Fruit fly (Drosophila melanogaster) whole organism, embryonic: ENCODE data around the gene CG10602.

Source experiments
- Adf1 ChIP-seq: fragments of 200-800 bp; sonication (Bioruptor generic); IDR thresholded peaks from 2 replicates; pipeline ENCODE4 v1.3.6; 2022; ENCODE audit warnings: missing biosample characterization, missing genetic modification characterization
- B-H1 ChIP-seq: fragments of 200-800 bp; sonication (Bioruptor generic); IDR thresholded peaks from 3 replicates; pipeline ENCODE4 v1.3.6; 2022; ENCODE audit warnings: missing biosample characterization, missing genetic modification characterization
- Blimp-1 ChIP-seq: fragments of 200-800 bp; sonication (Bioruptor generic); optimal IDR thresholded peaks from 3 replicates; lab custom pipeline; 2018; ENCODE audit warnings: missing biosample characterization, missing genetic modification characterization, mild to moderate bottlenecking, moderate library complexity, missing genetic modification reagents
- CG10274 ChIP-seq: fragments of 200-800 bp; sonication (Bioruptor generic); optimal IDR thresholded peaks from 3 replicates; lab custom pipeline; 2017; ENCODE audit warnings: missing biosample characterization, mild to moderate bottlenecking, missing genetic modification characterization
- CG11695 ChIP-seq: fragments of 200-800 bp; sonication (Bioruptor generic); IDR thresholded peaks from 3 replicates; pipeline ENCODE4 v1.3.6; 2022; ENCODE audit warnings: missing biosample characterization, missing genetic modification characterization
- CG11723 ChIP-seq: fragments of 200-800 bp; sonication (Bioruptor generic); optimal IDR thresholded peaks from 2 replicates; lab custom pipeline; 2017; ENCODE audit warnings: missing biosample characterization, mild to moderate bottlenecking, missing genetic modification characterization
- CG13287 ChIP-seq: fragments of 200-800 bp; sonication (Bioruptor generic); IDR thresholded peaks from 2 replicates; pipeline ENCODE4 v1.3.6; 2022; ENCODE audit warnings: missing biosample characterization, missing genetic modification characterization; ENCODE audit not compliant: partially characterized antibody
- CG17361 ChIP-seq: fragments of 200-800 bp; sonication (Bioruptor generic); IDR thresholded peaks from 3 replicates; pipeline ENCODE4 v1.3.6; 2022; ENCODE audit warnings: missing biosample characterization, missing genetic modification characterization
- CG17912 ChIP-seq: fragments of 200-800 bp; sonication (Bioruptor generic); optimal IDR thresholded peaks from 2 replicates; lab custom pipeline; 2018; ENCODE audit warnings: missing biosample characterization, mild to moderate bottlenecking, missing genetic modification characterization
- CG18262 ChIP-seq: fragments of 200-800 bp; optimal IDR thresholded peaks from 3 replicates; lab custom pipeline; 2019; ENCODE audit warnings: missing biosample characterization, mild to moderate bottlenecking, missing genetic modification characterization, moderate library complexity
- CG2129 ChIP-seq: fragments of 200-800 bp; sonication (Bioruptor generic); IDR thresholded peaks from 2 replicates; pipeline ENCODE4 v1.3.6; 2022; ENCODE audit warnings: missing biosample characterization, missing genetic modification characterization; ENCODE audit not compliant: partially characterized antibody
- CG2875 ChIP-seq: fragments of 200-800 bp; sonication (Bioruptor generic); optimal IDR thresholded peaks from 2 replicates; lab custom pipeline; 2017; ENCODE audit warnings: missing biosample characterization, mild to moderate bottlenecking, missing genetic modification characterization, missing genetic modification reagents
- CG31388 ChIP-seq: fragments of 200-800 bp; sonication (Bioruptor generic); optimal IDR thresholded peaks from 2 replicates; lab custom pipeline; 2016; ENCODE audit warnings: missing biosample characterization, missing genetic modification characterization
- CG3163 ChIP-seq: fragments of 200-800 bp; sonication (Bioruptor generic); optimal IDR thresholded peaks from 3 replicates; lab custom pipeline; 2016; ENCODE audit warnings: missing biosample characterization, missing genetic modification characterization
- CG4617 ChIP-seq: fragments of 200-800 bp; sonication (Bioruptor generic); optimal IDR thresholded peaks from 3 replicates; lab custom pipeline; 2016; ENCODE audit warnings: missing biosample characterization, missing genetic modification characterization, borderline replicate concordance
- CG4820 ChIP-seq: fragments of 200-800 bp; sonication (Bioruptor generic); optimal IDR thresholded peaks from 3 replicates; lab custom pipeline; 2016; ENCODE audit warnings: missing biosample characterization, missing genetic modification characterization
- CG6854 ChIP-seq: fragments of 200-800 bp; sonication (Bioruptor generic); optimal IDR thresholded peaks from 3 replicates; lab custom pipeline; 2017; ENCODE audit warnings: missing biosample characterization, mild to moderate bottlenecking, missing genetic modification characterization
- CG7786 ChIP-seq: fragments of 200-800 bp; sonication (Bioruptor generic); optimal IDR thresholded peaks from 2 replicates; lab custom pipeline; 2016; ENCODE audit warnings: missing biosample characterization, missing genetic modification characterization
- CG8388 ChIP-seq: fragments of 200-800 bp; sonication (Bioruptor generic); optimal IDR thresholded peaks from 2 replicates; lab custom pipeline; 2019; ENCODE audit warnings: missing biosample characterization, mild to moderate bottlenecking, missing genetic modification characterization, moderate library complexity
- CoRest ChIP-seq: fragments of 200-800 bp; sonication (Bioruptor generic); optimal IDR thresholded peaks from 3 replicates; lab custom pipeline; 2018; ENCODE audit warnings: missing biosample characterization, mild to moderate bottlenecking, missing genetic modification characterization, moderate library complexity
- Drgx ChIP-seq: fragments of 200-800 bp; sonication (Bioruptor generic); IDR thresholded peaks from 2 replicates; pipeline ENCODE4 v1.3.6; 2022; ENCODE audit warnings: missing biosample characterization, missing genetic modification characterization
- E2f2 ChIP-seq: fragments of 200-800 bp; sonication (Bioruptor generic); IDR thresholded peaks from 2 replicates; pipeline ENCODE4 v1.3.6; 2022; ENCODE audit warnings: missing biosample characterization, missing genetic modification characterization
- Eip74EF ChIP-seq, 2 experiments: fragments of 200-800 bp in 1 of 2; fragments of >200 bp in 1 of 2; sonication (Bioruptor generic) in 1 of 2; optimal IDR thresholded peaks; 2 replicates each; lab custom pipeline; 2017 to 2019; ENCODE audit warnings: missing biosample characterization in 2 of 2, missing genetic modification characterization in 2 of 2, mild to moderate bottlenecking in 1 of 2, moderate library complexity in 1 of 2
- Ets97D ChIP-seq: fragments of 200-800 bp; sonication (Bioruptor generic); optimal IDR thresholded peaks from 3 replicates; lab custom pipeline; 2016; ENCODE audit warnings: missing biosample characterization, missing genetic modification characterization
- Hand ChIP-seq: fragments of 200-800 bp; sonication (Bioruptor generic); optimal IDR thresholded peaks from 2 replicates; lab custom pipeline; 2017; ENCODE audit warnings: mild to moderate bottlenecking, missing biosample characterization, missing genetic modification reagents, missing genetic modification characterization
- Hr78 ChIP-seq, 2 experiments: fragments of 200-800 bp in 1 of 2; fragments of >200 bp in 1 of 2; sonication (Bioruptor generic) in 1 of 2; optimal IDR thresholded peaks; 2 replicates each; lab custom pipeline; 2017 to 2019; ENCODE audit warnings: missing biosample characterization in 2 of 2, missing genetic modification characterization in 2 of 2, mild to moderate bottlenecking in 1 of 2, moderate library complexity in 1 of 2
- Hsf ChIP-seq: fragments of 200-800 bp; sonication (Bioruptor generic); optimal IDR thresholded peaks from 3 replicates; lab custom pipeline; 2016; ENCODE audit warnings: missing biosample characterization, missing genetic modification characterization
- Jarid2 ChIP-seq: fragments of 200-800 bp; sonication (Bioruptor generic); optimal IDR thresholded peaks from 3 replicates; lab custom pipeline; 2017; ENCODE audit warnings: mild to moderate bottlenecking, missing biosample characterization, missing genetic modification reagents, missing genetic modification characterization
- MESR4 ChIP-seq: fragments of 200-800 bp; sonication (Bioruptor generic); optimal IDR thresholded peaks from 2 replicates; lab custom pipeline; 2018; ENCODE audit warnings: missing biosample characterization, mild to moderate bottlenecking, missing genetic modification characterization, moderate library complexity
- Nf-YC ChIP-seq: fragments of 200-800 bp; optimal IDR thresholded peaks from 3 replicates; lab custom pipeline; 2019; ENCODE audit warnings: missing biosample characterization, mild to moderate bottlenecking, missing genetic modification characterization, moderate library complexity
- Poxn ChIP-seq: fragments of 200-800 bp; sonication (Bioruptor generic); IDR thresholded peaks from 2 replicates; pipeline ENCODE4 v1.3.6; 2022; ENCODE audit warnings: missing biosample characterization, missing genetic modification characterization
- Ssrp ChIP-seq: fragments of 200-800 bp; sonication (Bioruptor generic); optimal IDR thresholded peaks from 2 replicates; lab custom pipeline; 2018; ENCODE audit warnings: missing biosample characterization, mild to moderate bottlenecking, missing genetic modification characterization, moderate library complexity
- az2 ChIP-seq: fragments of 200-800 bp; sonication (Bioruptor generic); optimal IDR thresholded peaks from 3 replicates; lab custom pipeline; 2016; ENCODE audit warnings: missing biosample characterization, missing genetic modification characterization
- cwo ChIP-seq: fragments of 200-800 bp; sonication (Bioruptor generic); optimal IDR thresholded peaks from 3 replicates; lab custom pipeline; 2017; ENCODE audit warnings: missing biosample characterization, missing genetic modification characterization, mild to moderate bottlenecking, moderate library complexity, missing genetic modification reagents
- kay ChIP-seq: fragments of 200-800 bp; sonication (Bioruptor generic); optimal IDR thresholded peaks from 2 replicates; lab custom pipeline; 2016; ENCODE audit warnings: missing biosample characterization, missing genetic modification characterization
- ken ChIP-seq: fragments of 200-800 bp; sonication (Bioruptor generic); IDR thresholded peaks from 3 replicates; pipeline ENCODE4 v1.3.6; 2022; ENCODE audit warnings: missing biosample characterization, missing genetic modification characterization
- klu ChIP-seq: fragments of 200-800 bp; sonication (Bioruptor generic); IDR thresholded peaks from 2 replicates; pipeline ENCODE4 v1.3.6; 2022; ENCODE audit warnings: missing biosample characterization, missing genetic modification characterization
- mld ChIP-seq: fragments of 200-800 bp; sonication (Bioruptor generic); IDR thresholded peaks from 3 replicates; pipeline ENCODE4 v1.3.6; 2022; ENCODE audit warnings: missing biosample characterization, missing genetic modification characterization; ENCODE audit not compliant: partially characterized antibody
- odd ChIP-seq: fragments of 200-800 bp; sonication (Bioruptor generic); optimal IDR thresholded peaks from 2 replicates; lab custom pipeline; 2017; ENCODE audit warnings: missing biosample characterization, mild to moderate bottlenecking, missing genetic modification characterization
- otp ChIP-seq: fragments of 200-800 bp; sonication (Bioruptor generic); IDR thresholded peaks from 3 replicates; pipeline ENCODE4, ENCODE4 v1.3.6; 2022; ENCODE audit warnings: missing biosample characterization, missing genetic modification characterization
- pho ChIP-seq: fragments of 200-800 bp; sonication (Bioruptor generic); optimal IDR thresholded peaks from 2 replicates; lab custom pipeline; 2016; ENCODE audit warnings: missing biosample characterization, missing genetic modification characterization
- pnt ChIP-seq: fragments of 200-800 bp; sonication (Bioruptor generic); optimal IDR thresholded peaks from 3 replicates; lab custom pipeline; 2016; ENCODE audit warnings: missing biosample characterization, missing genetic modification characterization
- row ChIP-seq: fragments of 200-800 bp; sonication (Bioruptor generic); IDR thresholded peaks from 3 replicates; pipeline ENCODE4 v1.3.6; 2022; ENCODE audit warnings: missing biosample characterization, missing genetic modification characterization
- salm ChIP-seq: fragments of 200-800 bp; sonication (Bioruptor generic); optimal IDR thresholded peaks from 2 replicates; lab custom pipeline; 2018; ENCODE audit warnings: missing biosample characterization, mild to moderate bottlenecking, missing genetic modification characterization
- sens ChIP-seq: fragments of 200-800 bp; sonication (Bioruptor generic); peaks from one replicate; lab custom pipeline; 2016; ENCODE audit warnings: missing biosample characterization, missing genetic modification characterization
- shn ChIP-seq: fragments of 200-800 bp; sonication (Bioruptor generic); optimal IDR thresholded peaks from 3 replicates; lab custom pipeline; 2016; ENCODE audit warnings: missing biosample characterization, missing genetic modification characterization
- sima ChIP-seq: fragments of 200-800 bp; sonication (Bioruptor generic); optimal IDR thresholded peaks from 2 replicates; lab custom pipeline; 2016; ENCODE audit warnings: missing biosample characterization, missing genetic modification characterization
- so ChIP-seq: fragments of 200-800 bp; sonication (Bioruptor generic); IDR thresholded peaks from 3 replicates; pipeline ENCODE4 v1.3.6; 2022; ENCODE audit warnings: missing biosample characterization, missing genetic modification characterization
- vnd ChIP-seq: fragments of 200-800 bp; sonication (Bioruptor generic); IDR thresholded peaks from 3 replicates; pipeline ENCODE4 v1.3.6; 2022; ENCODE audit warnings: missing biosample characterization, missing genetic modification characterization; ENCODE audit not compliant: partially characterized antibody

CG10602 gene

dm6 chr2L:18896818-18897578 lies 38.0 kb upstream of the CG10602 start (continued):
- TF ChIP-seq B-H1 (GFP tag; lab: Robert Waterston, UW) = no peak
- TF ChIP-seq Ssrp = peak; percentile 20
- TF ChIP-seq CG17361 (GFP tag; lab: Robert Waterston, UW) = peak; percentile 74; the same call in 2 of the 3 replicates
- no peak for TF ChIP-seq CG6854 (GFP tag; lab: Kevin White, UChicago)
- no peak for TF ChIP-seq E2f2 (GFP tag; lab: Robert Waterston, UW)
- TF ChIP-seq CG17912 = no peak
- TF ChIP-seq Hr78 (GFP tag; optimal IDR thresholded peaks at IDR 0.05; lab: Kevin White, UChicago) = no peak
- TF ChIP-seq CG31388 (GFP tag; lab: Kevin White, UChicago) = no peak
- no peak for TF ChIP-seq Drgx (GFP tag; lab: Robert Waterston, UW)
- no peak for TF ChIP-seq salm (tag; lab: Kevin White, UChicago)
- TF ChIP-seq otp (GFP tag; lab: Robert Waterston, UW) = no peak
- TF ChIP-seq so (GFP tag; lab: Robert Waterston, UW) = no peak
- TF ChIP-seq CG4820 (GFP tag; lab: Kevin White, UChicago) = no peak
- TF ChIP-seq CG2129 (GFP tag; lab: Robert Waterston, UW) = no peak
- TF ChIP-seq Nf-YC = no peak
- TF ChIP-seq CG10274 (GFP tag; lab: Kevin White, UChicago) = no peak
- no peak for TF ChIP-seq pho
- TF ChIP-seq CG18262 (tag; lab: Kevin White, UChicago) = peak; percentile 69
- TF ChIP-seq Ets97D = no peak
- TF ChIP-seq pnt (GFP tag; lab: Kevin White, UChicago) = no peak
- no peak for TF ChIP-seq klu (GFP tag; lab: Robert Waterston, UW)
- TF ChIP-seq kay (GFP tag; lab: Kevin White, UChicago) = no peak
- no peak for TF ChIP-seq shn (GFP tag; lab: Kevin White, UChicago)
- TF ChIP-seq CG2875 (GFP tag; lab: Kevin White, UChicago) = no peak
- TF ChIP-seq mld (GFP tag; lab: Robert Waterston, UW) = no peak
- TF ChIP-seq Hand (GFP tag; lab: Kevin White, UChicago) = no peak
- TF ChIP-seq odd (GFP tag; lab: Kevin White, UChicago) = no peak
- TF ChIP-seq Blimp-1 (GFP tag; lab: Kevin White, UChicago) = peak; percentile 35
- TF ChIP-seq CG11695 (GFP tag; lab: Robert Waterston, UW) = no peak
- no peak for TF ChIP-seq vnd (GFP tag; lab: Robert Waterston, UW)
- no peak for TF ChIP-seq MESR4 (GFP tag; lab: Kevin White, UChicago)
- TF ChIP-seq CG8388 = peak; percentile 14
- no peak for TF ChIP-seq sima (GFP tag; lab: Kevin White, UChicago)
- no peak for TF ChIP-seq CG11723
- no peak for TF ChIP-seq CG13287
- no peak for TF ChIP-seq ken (GFP tag; lab: Robert Waterston, UW)
- TF ChIP-seq sens (GFP tag; lab: Kevin White, UChicago) = peak; percentile 31
- TF ChIP-seq az2 (GFP tag; lab: Kevin White, UChicago) = peak; percentile 12
- no peak for TF ChIP-seq Adf1
- TF ChIP-seq CoRest (tag; lab: Kevin White, UChicago) = peak; percentile 39
- TF ChIP-seq CG7786 (GFP tag; lab: Kevin White, UChicago) = no peak
- no peak for TF ChIP-seq CG3163 (GFP tag; lab: Kevin White, UChicago)
- TF ChIP-seq Eip74EF (GFP tag; optimal IDR thresholded peaks at IDR 0.05; lab: Kevin White, UChicago) = no peak
- no peak for TF ChIP-seq Poxn (GFP tag; lab: Robert Waterston, UW)
- TF ChIP-seq Hsf (GFP tag; lab: Kevin White, UChicago) = no peak
- TF ChIP-seq row (GFP tag; lab: Robert Waterston, UW) = 0 out of 3 replicates have a peak, but pooled peaks have one; percentile 23
- no peak for TF ChIP-seq cwo
- TF ChIP-seq CG4617 (GFP tag; lab: Kevin White, UChicago) = no peak
- no peak for TF ChIP-seq Jarid2 (GFP tag; lab: Kevin White, UChicago)
